Fruit fly (Drosophila melanogaster) whole organism, embryonic: ENCODE measurements around the gene CG13097.

Experiments
- ATbp ChIP-seq: fragments of 200-800 bp; sonication (Bioruptor generic); optimal IDR thresholded peaks from 2 replicates; lab custom pipeline; 2017; ENCODE audit warnings: missing biosample characterization, mild to moderate bottlenecking, missing genetic modification characterization, missing genetic modification reagents
- BEAF-32 ChIP-seq: fragments of 200-800 bp; sonication (Bioruptor generic); optimal IDR thresholded peaks from 3 replicates; lab custom pipeline; 2017; ENCODE audit warnings: missing biosample characterization, missing genetic modification characterization, mild to moderate bottlenecking, moderate library complexity, missing genetic modification reagents
- CG11456 ChIP-seq: fragments of 200-800 bp; sonication (Bioruptor generic); IDR thresholded peaks from 3 replicates; pipeline ENCODE4 v1.3.6; 2022; ENCODE audit warnings: missing biosample characterization, missing genetic modification characterization
- CG11504 ChIP-seq: fragments of 200-800 bp; sonication (Bioruptor generic); optimal IDR thresholded peaks from 3 replicates; lab custom pipeline; 2019; ENCODE audit warnings: missing biosample characterization, mild to moderate bottlenecking, missing genetic modification characterization, moderate library complexity
- CG12071 ChIP-seq: fragments of 200-800 bp; sonication (Bioruptor generic); optimal IDR thresholded peaks from 3 replicates; lab custom pipeline; 2018; ENCODE audit warnings: missing biosample characterization, mild to moderate bottlenecking, missing genetic modification characterization
- CG12219 ChIP-seq: fragments of 200-800 bp; sonication (Bioruptor generic); optimal IDR thresholded peaks from 3 replicates; lab custom pipeline; 2018; ENCODE audit warnings: missing biosample characterization, mild to moderate bottlenecking, missing genetic modification characterization
- CG12744 ChIP-seq: fragments of 200-800 bp; sonication (Bioruptor generic); optimal IDR thresholded peaks from 2 replicates; lab custom pipeline; 2016; ENCODE audit warnings: missing biosample characterization, missing genetic modification characterization
- CG13296 ChIP-seq: fragments of 200-800 bp; sonication (Bioruptor generic); optimal IDR thresholded peaks from 3 replicates; lab custom pipeline; 2018; ENCODE audit warnings: missing biosample characterization, mild to moderate bottlenecking, missing genetic modification characterization
- CG1647 ChIP-seq: fragments of 200-800 bp; sonication (Bioruptor generic); optimal IDR thresholded peaks from 3 replicates; lab custom pipeline; 2016; ENCODE audit warnings: missing biosample characterization, missing genetic modification characterization
- CG16815 ChIP-seq: fragments of 200-800 bp; sonication (Bioruptor generic); optimal IDR thresholded peaks from 3 replicates; lab custom pipeline; 2017; ENCODE audit warnings: missing biosample characterization, mild to moderate bottlenecking, missing genetic modification characterization
- CG17361 ChIP-seq: fragments of 200-800 bp; sonication (Bioruptor generic); IDR thresholded peaks from 3 replicates; pipeline ENCODE4 v1.3.6; 2022; ENCODE audit warnings: missing biosample characterization, missing genetic modification characterization
- CG18476 ChIP-seq: fragments of 200-800 bp; sonication (Bioruptor generic); optimal IDR thresholded peaks from 2 replicates; lab custom pipeline; 2016; ENCODE audit warnings: missing biosample characterization, mild to moderate bottlenecking, missing genetic modification characterization
- CG2678 ChIP-seq: fragments of 200-800 bp; sonication (Bioruptor generic); optimal IDR thresholded peaks from 3 replicates; lab custom pipeline; 2019; ENCODE audit warnings: missing biosample characterization, mild to moderate bottlenecking, missing genetic modification characterization, moderate library complexity
- CG31224 ChIP-seq: fragments of 200-800 bp; sonication (Bioruptor generic); IDR thresholded peaks from 2 replicates; pipeline ENCODE4 v1.3.6; 2022; ENCODE audit warnings: missing biosample characterization, missing genetic modification characterization
- CG34224 ChIP-seq: fragments of 200-800 bp; sonication (Bioruptor generic); IDR thresholded peaks from 3 replicates; pipeline ENCODE4 v1.3.6; 2022; ENCODE audit warnings: missing biosample characterization, missing genetic modification characterization; ENCODE audit not compliant: partially characterized antibody
- CG4820 ChIP-seq: fragments of 200-800 bp; sonication (Bioruptor generic); optimal IDR thresholded peaks from 3 replicates; lab custom pipeline; 2016; ENCODE audit warnings: missing biosample characterization, missing genetic modification characterization
- CG6175 ChIP-seq: fragments of 200-800 bp; sonication (Bioruptor generic); IDR thresholded peaks from 3 replicates; pipeline ENCODE4 v1.3.6; 2022; ENCODE audit warnings: missing biosample characterization, missing genetic modification characterization
- CG6765 ChIP-seq: fragments of 200-800 bp; sonication (Bioruptor generic); optimal IDR thresholded peaks from 3 replicates; lab custom pipeline; 2017; ENCODE audit warnings: missing biosample characterization, mild to moderate bottlenecking, missing genetic modification characterization
- CG6813 ChIP-seq: fragments of 200-800 bp; sonication (Bioruptor generic); optimal IDR thresholded peaks from 2 replicates; lab custom pipeline; 2017; ENCODE audit warnings: missing biosample characterization, missing genetic modification characterization, mild to moderate bottlenecking, moderate library complexity, missing genetic modification reagents
- CG6854 ChIP-seq: fragments of 200-800 bp; sonication (Bioruptor generic); optimal IDR thresholded peaks from 3 replicates; lab custom pipeline; 2017; ENCODE audit warnings: missing biosample characterization, mild to moderate bottlenecking, missing genetic modification characterization
- CG7987 ChIP-seq: fragments of 200-800 bp; sonication (Bioruptor generic); optimal IDR thresholded peaks from 2 replicates; lab custom pipeline; 2018; ENCODE audit warnings: missing biosample characterization, mild to moderate bottlenecking, missing genetic modification characterization, moderate library complexity
- CG9609 ChIP-seq: fragments of 200-800 bp; sonication (Bioruptor generic); optimal IDR thresholded peaks from 3 replicates; lab custom pipeline; 2016; ENCODE audit warnings: missing biosample characterization, missing genetic modification characterization
- CG9932 ChIP-seq: fragments of 200-800 bp; sonication (Bioruptor generic); IDR thresholded peaks from 2 replicates; pipeline ENCODE4 v1.3.6; 2022; ENCODE audit warnings: missing biosample characterization, missing genetic modification characterization
- Camta ChIP-seq: fragments of 200-800 bp; sonication (Bioruptor generic); optimal IDR thresholded peaks from 2 replicates; lab custom pipeline; 2016; ENCODE audit warnings: missing biosample characterization, missing genetic modification characterization
- Elba2 ChIP-seq: fragments of 200-800 bp; sonication (Bioruptor generic); optimal IDR thresholded peaks from 3 replicates; lab custom pipeline; 2016; ENCODE audit warnings: missing biosample characterization, missing genetic modification characterization
- Hr39 ChIP-seq: fragments of >200 bp; optimal IDR thresholded peaks from 2 replicates; lab custom pipeline; 2017
- Lim3 ChIP-seq: fragments of 200-800 bp; sonication (Bioruptor generic); IDR thresholded peaks from 2 replicates; pipeline ENCODE4 v1.3.6; 2022; ENCODE audit warnings: missing biosample characterization, missing genetic modification characterization
- MESR4 ChIP-seq: fragments of 200-800 bp; sonication (Bioruptor generic); optimal IDR thresholded peaks from 2 replicates; lab custom pipeline; 2018; ENCODE audit warnings: missing biosample characterization, mild to moderate bottlenecking, missing genetic modification characterization, moderate library complexity
- Mrtf ChIP-seq: fragments of 200-800 bp; sonication (Bioruptor generic); IDR thresholded peaks from 3 replicates; pipeline ENCODE4 v1.3.6; 2022; ENCODE audit warnings: missing biosample characterization, missing genetic modification characterization
- PHDP ChIP-seq: fragments of 200-800 bp; sonication (Bioruptor generic); optimal IDR thresholded peaks from 3 replicates; lab custom pipeline; 2018; ENCODE audit warnings: missing biosample characterization, mild to moderate bottlenecking, missing genetic modification characterization, moderate library complexity
- Scr ChIP-seq: fragments of 200-800 bp; sonication (Bioruptor generic); IDR thresholded peaks from 2 replicates; pipeline ENCODE4 v1.3.6; 2022; ENCODE audit warnings: missing biosample characterization, missing genetic modification characterization; ENCODE audit not compliant: partially characterized antibody
- Usf ChIP-seq: fragments of 200-800 bp; sonication (Bioruptor generic); optimal IDR thresholded peaks from 2 replicates; lab custom pipeline; 2017; ENCODE audit warnings: missing genotype, missing biosample characterization, missing genetic modification characterization
- cad ChIP-seq: fragments of >200 bp; optimal IDR thresholded peaks from 2 replicates; lab custom pipeline; 2017; ENCODE audit warnings: missing biosample characterization, missing genetic modification characterization
- caup ChIP-seq: fragments of 200-800 bp; sonication (Bioruptor generic); optimal IDR thresholded peaks from 3 replicates; lab custom pipeline; 2017; ENCODE audit warnings: missing biosample characterization, mild to moderate bottlenecking, missing genetic modification characterization, moderate library complexity; ENCODE audit not compliant: severe bottlenecking
- croc ChIP-seq: fragments of 200-800 bp; sonication (Bioruptor generic); conservative IDR thresholded peaks from 3 replicates; pipeline ENCODE4 v1.3.6; 2022; ENCODE audit warnings: missing biosample characterization, missing genetic modification characterization
- exex ChIP-seq: fragments of 200-800 bp; sonication (Bioruptor generic); optimal IDR thresholded peaks from 4 replicates; lab custom pipeline; 2018; ENCODE audit warnings: missing biosample characterization, mild to moderate bottlenecking, missing genetic modification characterization, moderate library complexity
- fd102C ChIP-seq: fragments of 200-800 bp; sonication (Bioruptor generic); optimal IDR thresholded peaks from 2 replicates; lab custom pipeline; 2018; ENCODE audit warnings: missing biosample characterization, mild to moderate bottlenecking, missing genetic modification characterization, moderate library complexity
- gro ChIP-seq: fragments of 200-800 bp; sonication (Bioruptor generic); optimal IDR thresholded peaks from 2 replicates; lab custom pipeline; 2016; ENCODE audit warnings: missing biosample characterization, missing genetic modification characterization
- hbn ChIP-seq: fragments of 200-800 bp; sonication (Bioruptor generic); IDR thresholded peaks from 2 replicates; pipeline ENCODE4 v1.3.6; 2022; ENCODE audit warnings: missing biosample characterization, missing genetic modification characterization; ENCODE audit not compliant: partially characterized antibody
- insv ChIP-seq, 2 experiments: fragments of 200-800 bp; sonication (Bioruptor generic); optimal IDR thresholded peaks; 3 replicates each; lab custom pipeline; 2016 to 2018; ENCODE audit warnings: missing biosample characterization in 2 of 2, missing genetic modification characterization in 2 of 2
- lbe ChIP-seq: fragments of 200-800 bp; sonication (Bioruptor generic); optimal IDR thresholded peaks from 2 replicates; lab custom pipeline; 2016; ENCODE audit warnings: missing biosample characterization, mild to moderate bottlenecking, missing genetic modification characterization
- lmd ChIP-seq: fragments of 200-800 bp; sonication (Bioruptor generic); IDR thresholded peaks from 2 replicates; pipeline ENCODE4 v1.3.6; 2022; ENCODE audit warnings: missing biosample characterization, missing genetic modification characterization
- luna ChIP-seq: fragments of 200-800 bp; sonication (Bioruptor generic); optimal IDR thresholded peaks from 2 replicates; lab custom pipeline; 2016; ENCODE audit warnings: missing biosample characterization, missing genetic modification characterization
- mirr ChIP-seq: fragments of 200-800 bp; sonication (Bioruptor generic); optimal IDR thresholded peaks from 3 replicates; lab custom pipeline; 2018; ENCODE audit warnings: missing biosample characterization, mild to moderate bottlenecking, missing genetic modification characterization
- pho ChIP-seq: fragments of 200-800 bp; sonication (Bioruptor generic); optimal IDR thresholded peaks from 2 replicates; lab custom pipeline; 2016; ENCODE audit warnings: missing biosample characterization, missing genetic modification characterization
- schlank ChIP-seq: fragments of 200-800 bp; sonication (Bioruptor generic); optimal IDR thresholded peaks from 2 replicates; lab custom pipeline; 2018; ENCODE audit warnings: missing biosample characterization, mild to moderate bottlenecking, missing genetic modification characterization
- sd ChIP-seq: fragments of 200-800 bp; sonication (Bioruptor generic); optimal IDR thresholded peaks from 3 replicates; lab custom pipeline; 2018; ENCODE audit warnings: missing biosample characterization, mild to moderate bottlenecking, missing genetic modification characterization, moderate library complexity
- tup ChIP-seq: fragments of 200-800 bp; sonication (Bioruptor generic); optimal IDR thresholded peaks from 2 replicates; lab custom pipeline; 2016; ENCODE audit warnings: missing biosample characterization, mild to moderate bottlenecking, missing genetic modification characterization, moderate library complexity
- tx ChIP-seq: fragments of 200-800 bp; sonication (Bioruptor generic); optimal IDR thresholded peaks from 2 replicates; lab custom pipeline; 2016; ENCODE audit warnings: missing biosample characterization, missing genetic modification characterization
- wdn ChIP-seq: fragments of 200-800 bp; sonication (Bioruptor generic); IDR thresholded peaks from 2 replicates; pipeline ENCODE4 v1.3.6; 2022; ENCODE audit warnings: missing biosample characterization, missing genetic modification characterization
- yki ChIP-seq: fragments of >200 bp; optimal IDR thresholded peaks from 3 replicates; lab custom pipeline; 2018
- zfh2 ChIP-seq: fragments of 200-800 bp; sonication (Bioruptor generic); optimal IDR thresholded peaks from 2 replicates; lab custom pipeline; 2016; ENCODE audit warnings: missing biosample characterization, missing genetic modification characterization

Gene CG13097

dm6 chr2L:8473448-8473847, 41.2 kb downstream of the CG13097 start (continued):
- TF ChIP-seq tup (GFP tag; lab: Kevin White, UChicago) (no peak), BEAF-32 (GFP tag; lab: Kevin White, UChicago) (no peak), CG9609 (GFP tag; lab: Kevin White, UChicago) (no peak), Elba2 (no peak), luna (no peak), zfh2 (GFP tag; lab: Kevin White, UChicago) (no peak), CG12744 (GFP tag; lab: Kevin White, UChicago) (no peak), insv (GFP tag; optimal IDR thresholded peaks at IDR 0.05; lab: Kevin White, UChicago) (no peak), pho (GFP tag; lab: Kevin White, UChicago) (no peak), CG9932 (GFP tag; lab: Robert Waterston, UW) (no peak), yki (no peak), lmd (GFP tag; lab: Robert Waterston, UW) (peak; percentile 60; the same call in 1 of the 2 replicates), CG34224 (GFP tag; lab: Robert Waterston, UW) (no peak), wdn (no peak), CG6765 (no peak), CG13296 (GFP tag; lab: Kevin White, UChicago) (no peak), CG11504 (peak; percentile 42), Lim3 (GFP tag; lab: Robert Waterston, UW) (no peak), CG6854 (GFP tag; lab: Kevin White, UChicago) (no peak), CG2678 (peak; percentile 73), CG7987 (GFP tag; lab: Kevin White, UChicago) (no peak), sd (tag; lab: Kevin White, UChicago) (no peak), tx (GFP tag; lab: Kevin White, UChicago) (no peak), Mrtf (GFP tag; lab: Robert Waterston, UW) (0 out of 3 replicates have a peak, but pooled peaks have one; percentile 46), CG1647 (peak; percentile 19), cad (no peak), CG12071 (GFP tag; lab: Kevin White, UChicago) (peak; percentile 32), Camta (GFP tag; lab: Kevin White, UChicago) (no peak), gro (GFP tag; lab: Kevin White, UChicago) (no peak), CG16815 (GFP tag; lab: Kevin White, UChicago) (peak; percentile 42), CG6813 (peak; percentile 58), hbn (no peak), CG18476 (GFP tag; lab: Kevin White, UChicago) (peak; percentile 10), ATbp (GFP tag; lab: Kevin White, UChicago) (peak; percentile 26), fd102C (GFP tag; lab: Kevin White, UChicago) (no peak), CG12219 (GFP tag; lab: Kevin White, UChicago) (peak; percentile 35), exex (no peak), croc (GFP tag; lab: Robert Waterston, UW) (peak; percentile 47; the same call in 2 of the 3 replicates), CG6175 (no peak), CG17361 (GFP tag; lab: Robert Waterston, UW) (peak; percentile 59), mirr (GFP tag; lab: Kevin White, UChicago) (no peak), CG31224 (no peak), PHDP (no peak), MESR4 (GFP tag; lab: Kevin White, UChicago) (no peak), caup (GFP tag; lab: Kevin White, UChicago) (no peak), CG11456 (no peak), lbe (GFP tag; lab: Kevin White, UChicago) (peak; percentile 6), schlank (tag; lab: Kevin White, UChicago) (no peak), Scr (GFP tag; lab: Robert Waterston, UW) (no peak), CG4820 (GFP tag; lab: Kevin White, UChicago) (peak; percentile 35), Hr39 (lab: Kevin White, UChicago) (no peak), Usf (no peak)
